Worm (Caenorhabditis elegans) whole organism, L2 larva: ENCODE measurements around the gene C16C8.20.

Experiments
- alr-1 ChIP-seq: fragments of 150-350 bp; optimal IDR thresholded peaks from 2 replicates; lab custom pipeline; 2014; ENCODE audit warnings: missing biosample characterization, missing genetic modification characterization
- ama-1 ChIP-seq: fragments of 150-350 bp; optimal IDR thresholded peaks from 2 replicates; lab custom pipeline; 2018; ENCODE audit warnings: inconsistent platforms
- lsy-2 ChIP-seq, 2 experiments: fragments of 150-350 bp in 1 of 2; sonication (generic microtip) in 1 of 2; optimal IDR thresholded peaks; 2 replicates each; lab custom pipeline; 2014 to 2017; ENCODE audit warnings: missing biosample characterization in 2 of 2, missing genetic modification characterization in 2 of 2
- nhr-10 ChIP-seq: sonication (generic microtip); optimal IDR thresholded peaks from 2 replicates; lab custom pipeline; 2017; ENCODE audit warnings: missing biosample characterization, missing genetic modification characterization
- nhr-237 ChIP-seq: fragments of 150-350 bp; optimal IDR thresholded peaks from 2 replicates; lab custom pipeline; 2014; ENCODE audit warnings: missing biosample characterization, missing genetic modification characterization
- nhr-77 ChIP-seq: fragments of 150-350 bp; optimal IDR thresholded peaks from 2 replicates; lab custom pipeline; 2014; ENCODE audit warnings: missing biosample characterization, missing genetic modification characterization
- snpc-4 ChIP-seq: fragments of 150-350 bp; optimal IDR thresholded peaks from 2 replicates; lab custom pipeline; 2014; ENCODE audit warnings: missing biosample characterization, missing genetic modification characterization

DNA sequence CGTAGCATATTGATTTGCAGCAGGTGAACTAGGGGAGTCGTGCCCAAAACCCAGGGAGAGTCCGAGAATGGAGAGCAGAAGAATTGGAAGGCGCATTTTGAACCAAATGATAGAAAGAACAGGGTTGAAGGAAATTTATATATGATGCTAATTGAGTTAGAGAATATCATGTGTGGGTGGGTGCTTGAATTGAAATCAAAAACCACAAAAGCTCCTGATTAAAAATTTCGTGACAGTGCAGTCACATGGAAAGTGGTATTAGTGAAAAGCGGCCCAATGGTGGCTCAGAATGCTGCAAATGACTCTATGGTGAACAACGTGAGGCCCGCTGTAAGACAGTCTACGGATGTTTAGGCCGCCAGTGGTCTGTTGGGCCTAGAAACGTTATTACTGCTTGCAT, 14.8 kb downstream of the C16C8.20 start, which contains the start of gene C16C8.8:
- TF ChIP-seq nhr-77 = no peak
- TF ChIP-seq alr-1 (tag; lab: Kevin White, UChicago) = no peak
- no peak for TF ChIP-seq lsy-2 (tag; optimal IDR thresholded peaks at IDR 0.05; lab: Kevin White, UChicago)
- TF ChIP-seq snpc-4 (tag; lab: Kevin White, UChicago) = no peak
- no peak for TF ChIP-seq ama-1 (lab: Kevin White, UChicago)
- TF ChIP-seq nhr-237 (tag; lab: Kevin White, UChicago) = no peak
- no peak for TF ChIP-seq nhr-10
